Fruit fly (Drosophila melanogaster): ENCODE results near the gene Trf4-2.

dm6 chr3R:24968888-24969287 is 43.9 kb downstream of the Trf4-2 start:
- no peak for TF ChIP-seq h (optimal IDR thresholded peaks at IDR 0.05)
- no peak for TF ChIP-seq Myc (optimal IDR thresholded peaks at IDR 0.05)
- TF ChIP-seq psq (optimal IDR thresholded peaks at IDR 0.05) = no peak
- no peak for TF ChIP-seq ttk (optimal IDR thresholded peaks at IDR 0.05)
- no peak for TF ChIP-seq insv (optimal IDR thresholded peaks at IDR 0.05)
- TF ChIP-seq Sin3A (optimal IDR thresholded peaks at IDR 0.05) = no peak
